Worm (Caenorhabditis elegans) whole organism, late embryonic: ENCODE data around the gene dop-3.

ENCODE experiments used
- ama-1 ChIP-seq: fragments of 150-350 bp; optimal IDR thresholded peaks from 2 replicates; lab custom pipeline; 2014
- lim-6 ChIP-seq: sonication (generic microtip); optimal IDR thresholded peaks from 2 replicates; lab custom pipeline; 2016; ENCODE audit warnings: missing genetic modification characterization, missing compliant biosample characterization
- nfya-1 ChIP-seq: sonication (generic microtip); optimal IDR thresholded peaks from 2 replicates; lab custom pipeline; 2017; ENCODE audit warnings: missing genetic modification characterization, mild to moderate bottlenecking, missing compliant biosample characterization, antibody characterized with exemption, moderate library complexity
- unc-42 ChIP-seq: sonication (generic microtip); optimal IDR thresholded peaks from 2 replicates; lab custom pipeline; 2016; ENCODE audit warnings: missing genotype, missing genetic modification characterization, missing compliant biosample characterization
- ztf-16 ChIP-seq: sonication (generic microtip); optimal IDR thresholded peaks from 2 replicates; lab custom pipeline; 2017; ENCODE audit warnings: missing genetic modification characterization, missing compliant biosample characterization

ce11 chrX:6542692-6543091 lies 26.8 kb downstream of the dop-3 start, which contains the start of gene T14E8.2:
- TF ChIP-seq ama-1 (lab: Kevin White, UChicago) (no peak), ztf-16 (tag; lab: Kevin White, UChicago) (no peak), nfya-1 (tag; lab: Kevin White, UChicago) (no peak), unc-42 (tag; lab: Kevin White, UChicago) (no peak), lim-6 (no peak)
